Worm (Caenorhabditis elegans) whole organism, L3 larva: Measurements from ENCODE around the gene srsx-9.

Experiments
- egl-5 ChIP-seq: fragments of 150-350 bp; optimal IDR thresholded peaks from 2 replicates; lab custom pipeline; 2017; ENCODE audit warnings: missing biosample characterization, missing genetic modification reagents, missing genetic modification characterization, inconsistent platforms
- elt-3 ChIP-seq, 3 experiments: fragments of 150-350 bp in 1 of 3; sonication (generic microtip) in 2 of 3; optimal IDR thresholded peaks; 2 replicates in 2 of 3; 4 replicates in 1 of 3; lab custom pipeline; 2014 to 2017; ENCODE audit warnings: missing biosample characterization in 3 of 3, missing genetic modification characterization in 3 of 3
- nhr-25 ChIP-seq: sonication (generic microtip); optimal IDR thresholded peaks from 2 replicates; lab custom pipeline; 2017; ENCODE audit warnings: missing biosample characterization, missing genetic modification characterization
- unc-62 ChIP-seq: fragments of 150-350 bp; sonication (generic microtip); optimal IDR thresholded peaks from 4 replicates; lab custom pipeline; 2014; ENCODE audit warnings: missing biosample characterization, missing genetic modification reagents, missing genetic modification characterization

DNA sequence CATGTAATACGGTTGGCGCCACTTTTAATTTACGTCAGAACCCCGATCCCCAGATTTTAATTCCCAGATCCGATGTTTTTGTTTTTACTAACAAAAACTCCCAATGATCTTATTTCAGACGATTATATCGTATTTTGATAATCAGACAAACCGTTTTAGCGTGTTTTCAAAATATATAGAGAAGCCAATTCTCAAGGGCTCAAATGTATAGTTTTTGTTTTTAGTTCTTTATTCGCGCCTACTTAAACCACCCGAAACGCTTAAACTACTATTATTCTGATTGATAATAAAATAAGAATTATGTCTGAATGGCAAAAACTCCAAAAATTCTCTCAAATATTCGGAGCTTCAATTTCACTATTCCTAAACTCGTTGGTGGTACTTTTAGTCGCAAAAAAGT is 16.3 kb downstream of the srsx-9 start, which contains the start of gene str-208:
- no peak for TF ChIP-seq elt-3 (tag; optimal IDR thresholded peaks at IDR 0.05; lab: Kevin White, UChicago)
- no peak for TF ChIP-seq egl-5 (tag; lab: Kevin White, UChicago)
- no peak for TF ChIP-seq unc-62
- no peak for TF ChIP-seq nhr-25
